Fruit fly (Drosophila melanogaster) whole organism, embryonic: ENCODE measurements around the gene pcm.

Experiments
- Antp ChIP-seq: fragments of 200-800 bp; sonication (Bioruptor generic); optimal IDR thresholded peaks from 3 replicates; lab custom pipeline; 2016; ENCODE audit warnings: missing biosample characterization, missing genetic modification characterization
- BEAF-32 ChIP-seq: fragments of 200-800 bp; sonication (Bioruptor generic); optimal IDR thresholded peaks from 3 replicates; lab custom pipeline; 2017; ENCODE audit warnings: missing biosample characterization, missing genetic modification characterization, mild to moderate bottlenecking, moderate library complexity, missing genetic modification reagents
- CG10147 ChIP-seq: fragments of 200-800 bp; sonication (Bioruptor generic); optimal IDR thresholded peaks from 2 replicates; lab custom pipeline; 2019; ENCODE audit warnings: missing biosample characterization, mild to moderate bottlenecking, missing genetic modification characterization, moderate library complexity
- CG10462 ChIP-seq: fragments of 200-800 bp; sonication (Bioruptor generic); optimal IDR thresholded peaks from 2 replicates; lab custom pipeline; 2016; ENCODE audit warnings: missing biosample characterization, missing genetic modification characterization
- CG10565 ChIP-seq: fragments of 200-800 bp; sonication (Bioruptor generic); optimal IDR thresholded peaks from 3 replicates; lab custom pipeline; 2016; ENCODE audit warnings: missing biosample characterization, mild to moderate bottlenecking, missing genetic modification characterization
- CG14965 ChIP-seq: fragments of 200-800 bp; sonication (Bioruptor generic); optimal IDR thresholded peaks from 2 replicates; lab custom pipeline; 2016; ENCODE audit warnings: missing biosample characterization, missing genetic modification characterization, borderline replicate concordance
- CG16779 ChIP-seq: fragments of 200-800 bp; sonication (Bioruptor generic); IDR thresholded peaks from 2 replicates; pipeline ENCODE4 v1.3.6; 2022; ENCODE audit warnings: missing biosample characterization, missing genetic modification characterization
- CG17328 ChIP-seq: fragments of 200-800 bp; sonication (Bioruptor generic); IDR thresholded peaks from 2 replicates; pipeline ENCODE4 v1.3.6; 2022; ENCODE audit warnings: missing biosample characterization, missing genetic modification characterization
- CG17912 ChIP-seq: fragments of 200-800 bp; sonication (Bioruptor generic); optimal IDR thresholded peaks from 2 replicates; lab custom pipeline; 2018; ENCODE audit warnings: missing biosample characterization, mild to moderate bottlenecking, missing genetic modification characterization
- CG18599 ChIP-seq: fragments of 200-800 bp; sonication (Bioruptor generic); optimal IDR thresholded peaks from 3 replicates; lab custom pipeline; 2017; ENCODE audit warnings: missing biosample characterization, missing genetic modification characterization, mild to moderate bottlenecking, moderate library complexity, missing genetic modification reagents
- CG18619 ChIP-seq: fragments of 200-800 bp; sonication (Bioruptor generic); optimal IDR thresholded peaks from 3 replicates; lab custom pipeline; 2017; ENCODE audit warnings: missing biosample characterization, mild to moderate bottlenecking, missing genetic modification characterization
- CG2116 ChIP-seq: fragments of 200-800 bp; sonication (Bioruptor generic); optimal IDR thresholded peaks from 3 replicates; lab custom pipeline; 2018; ENCODE audit warnings: missing biosample characterization, mild to moderate bottlenecking, missing genetic modification characterization
- CG3163 ChIP-seq: fragments of 200-800 bp; sonication (Bioruptor generic); optimal IDR thresholded peaks from 3 replicates; lab custom pipeline; 2016; ENCODE audit warnings: missing biosample characterization, missing genetic modification characterization
- CG34422 ChIP-seq: fragments of 200-800 bp; sonication (Bioruptor generic); IDR thresholded peaks from 3 replicates; pipeline ENCODE4 v1.3.6; 2022; ENCODE audit warnings: missing biosample characterization, missing genetic modification characterization
- CG8281 ChIP-seq: fragments of 200-800 bp; sonication (Bioruptor generic); optimal IDR thresholded peaks from 2 replicates; lab custom pipeline; 2018; ENCODE audit warnings: missing biosample characterization, mild to moderate bottlenecking, missing genetic modification characterization, moderate library complexity
- CG9932 ChIP-seq: fragments of 200-800 bp; sonication (Bioruptor generic); IDR thresholded peaks from 2 replicates; pipeline ENCODE4 v1.3.6; 2022; ENCODE audit warnings: missing biosample characterization, missing genetic modification characterization
- D ChIP-seq, 2 experiments: fragments of 200-800 bp in 1 of 2; fragments of >200 bp in 1 of 2; sonication (Bioruptor generic) in 1 of 2; optimal IDR thresholded peaks; 2 replicates in 1 of 2; 3 replicates in 1 of 2; lab custom pipeline; 2017; ENCODE audit warnings: mild to moderate bottlenecking in 1 of 2, missing biosample characterization in 1 of 2, missing genetic modification characterization in 1 of 2, missing genetic modification reagents in 1 of 2
- Drgx ChIP-seq: fragments of 200-800 bp; sonication (Bioruptor generic); IDR thresholded peaks from 2 replicates; pipeline ENCODE4 v1.3.6; 2022; ENCODE audit warnings: missing biosample characterization, missing genetic modification characterization
- HLH3B ChIP-seq: fragments of 200-800 bp; sonication (Bioruptor generic); IDR thresholded peaks from 2 replicates; pipeline ENCODE4 v1.3.6; 2022; ENCODE audit warnings: missing biosample characterization, missing genetic modification characterization
- Hand ChIP-seq: fragments of 200-800 bp; sonication (Bioruptor generic); optimal IDR thresholded peaks from 2 replicates; lab custom pipeline; 2017; ENCODE audit warnings: mild to moderate bottlenecking, missing biosample characterization, missing genetic modification reagents, missing genetic modification characterization
- HmgZ ChIP-seq: fragments of 200-800 bp; sonication (Bioruptor generic); optimal IDR thresholded peaks from 2 replicates; lab custom pipeline; 2018; ENCODE audit warnings: missing biosample characterization, mild to moderate bottlenecking, missing genetic modification characterization
- Hr3 ChIP-seq: fragments of 200-800 bp; sonication (Bioruptor generic); optimal IDR thresholded peaks from 3 replicates; lab custom pipeline; 2016; ENCODE audit warnings: missing biosample characterization, missing genetic modification characterization
- Hr51 ChIP-seq, 2 experiments: fragments of 200-800 bp; sonication (Bioruptor generic); optimal IDR thresholded peaks; 2 replicates in 1 of 2; 3 replicates in 1 of 2; lab custom pipeline; 2016 to 2018; ENCODE audit warnings: missing biosample characterization in 2 of 2, missing genetic modification characterization in 2 of 2, mild to moderate bottlenecking in 1 of 2, moderate library complexity in 1 of 2
- Sin3A ChIP-seq: fragments of >200 bp; optimal IDR thresholded peaks from 2 replicates; lab custom pipeline; 2018
- Six4 ChIP-seq: fragments of 200-800 bp; sonication (Bioruptor generic); optimal IDR thresholded peaks from 2 replicates; lab custom pipeline; 2016; ENCODE audit warnings: missing biosample characterization, missing genetic modification characterization
- Ssrp ChIP-seq: fragments of 200-800 bp; sonication (Bioruptor generic); optimal IDR thresholded peaks from 2 replicates; lab custom pipeline; 2018; ENCODE audit warnings: missing biosample characterization, mild to moderate bottlenecking, missing genetic modification characterization, moderate library complexity
- Vsx1 ChIP-seq: fragments of 200-800 bp; sonication (Bioruptor generic); optimal IDR thresholded peaks from 2 replicates; lab custom pipeline; 2017; ENCODE audit warnings: missing biosample characterization, mild to moderate bottlenecking, missing genetic modification characterization, missing genetic modification reagents
- Xbp1 ChIP-seq: fragments of 200-800 bp; sonication (Bioruptor generic); optimal IDR thresholded peaks from 3 replicates; lab custom pipeline; 2016; ENCODE audit warnings: missing biosample characterization, mild to moderate bottlenecking, missing genetic modification characterization
- cad ChIP-seq: fragments of >200 bp; optimal IDR thresholded peaks from 2 replicates; lab custom pipeline; 2017; ENCODE audit warnings: missing biosample characterization, missing genetic modification characterization
- chm ChIP-seq: fragments of 200-800 bp; sonication (Bioruptor generic); IDR thresholded peaks from 2 replicates; pipeline ENCODE4 v1.3.6; 2022; ENCODE audit warnings: missing biosample characterization, missing genetic modification characterization
- dimm ChIP-seq: fragments of 200-800 bp; sonication (Bioruptor generic); IDR thresholded peaks from 2 replicates; pipeline ENCODE4 v1.3.6; 2022; ENCODE audit warnings: missing biosample characterization, missing genetic modification characterization
- dpn ChIP-seq, 2 experiments: fragments of 200-800 bp; sonication (Bioruptor generic); optimal IDR thresholded peaks; 3 replicates each; lab custom pipeline; 2016; ENCODE audit warnings: missing biosample characterization in 2 of 2, missing genetic modification characterization in 2 of 2
- gsb-n ChIP-seq: fragments of 200-800 bp; sonication (Bioruptor generic); optimal IDR thresholded peaks from 3 replicates; lab custom pipeline; 2018; ENCODE audit warnings: missing biosample characterization, mild to moderate bottlenecking, missing genetic modification characterization
- h ChIP-seq: fragments of >200 bp; optimal IDR thresholded peaks from 2 replicates; lab custom pipeline; 2017
- hb ChIP-seq: fragments of 200-800 bp; sonication (Bioruptor generic); IDR thresholded peaks from 3 replicates; pipeline ENCODE4 v1.3.6; 2022; ENCODE audit warnings: missing biosample characterization, missing genetic modification characterization; ENCODE audit not compliant: partially characterized antibody
- klu ChIP-seq: fragments of 200-800 bp; sonication (Bioruptor generic); IDR thresholded peaks from 2 replicates; pipeline ENCODE4 v1.3.6; 2022; ENCODE audit warnings: missing biosample characterization, missing genetic modification characterization
- lab ChIP-seq: fragments of 200-800 bp; sonication (Bioruptor generic); optimal IDR thresholded peaks from 3 replicates; lab custom pipeline; 2017; ENCODE audit warnings: missing biosample characterization, missing genetic modification characterization, mild to moderate bottlenecking, moderate library complexity, missing genetic modification reagents
- mirr ChIP-seq: fragments of 200-800 bp; sonication (Bioruptor generic); optimal IDR thresholded peaks from 3 replicates; lab custom pipeline; 2018; ENCODE audit warnings: missing biosample characterization, mild to moderate bottlenecking, missing genetic modification characterization
- nerfin-1 ChIP-seq: fragments of 200-800 bp; sonication (Bioruptor generic); optimal IDR thresholded peaks from 3 replicates; lab custom pipeline; 2019; ENCODE audit warnings: missing biosample characterization, mild to moderate bottlenecking, missing genetic modification characterization, moderate library complexity
- sima ChIP-seq: fragments of 200-800 bp; sonication (Bioruptor generic); optimal IDR thresholded peaks from 2 replicates; lab custom pipeline; 2016; ENCODE audit warnings: missing biosample characterization, missing genetic modification characterization
- sisA ChIP-seq: fragments of 200-800 bp; sonication (Bioruptor generic); IDR thresholded peaks from 2 replicates; pipeline ENCODE4 v1.3.6; 2022; ENCODE audit warnings: missing biosample characterization, missing genetic modification characterization
- ssp ChIP-seq: fragments of 200-800 bp; sonication (Bioruptor generic); IDR thresholded peaks from 2 replicates; pipeline ENCODE4 v1.3.6; 2022; ENCODE audit warnings: missing biosample characterization, missing genetic modification characterization
- stwl ChIP-seq: fragments of 200-800 bp; sonication (Bioruptor generic); optimal IDR thresholded peaks from 3 replicates; lab custom pipeline; 2018; ENCODE audit warnings: missing biosample characterization, mild to moderate bottlenecking, missing genetic modification characterization, moderate library complexity
- tio ChIP-seq: fragments of 200-800 bp; sonication (Bioruptor generic); optimal IDR thresholded peaks from 2 replicates; lab custom pipeline; 2017; ENCODE audit warnings: missing biosample characterization, missing genetic modification characterization, inconsistent platforms
- tna ChIP-seq: fragments of 200-800 bp; sonication (Bioruptor generic); IDR thresholded peaks from 2 replicates; pipeline ENCODE4 v1.3.6; 2022; ENCODE audit warnings: missing biosample characterization, missing genetic modification characterization; ENCODE audit not compliant: partially characterized antibody
- tx ChIP-seq: fragments of 200-800 bp; sonication (Bioruptor generic); optimal IDR thresholded peaks from 2 replicates; lab custom pipeline; 2016; ENCODE audit warnings: missing biosample characterization, missing genetic modification characterization
- wdn ChIP-seq: fragments of 200-800 bp; sonication (Bioruptor generic); IDR thresholded peaks from 2 replicates; pipeline ENCODE4 v1.3.6; 2022; ENCODE audit warnings: missing biosample characterization, missing genetic modification characterization
- zfh2 ChIP-seq: fragments of 200-800 bp; sonication (Bioruptor generic); optimal IDR thresholded peaks from 2 replicates; lab custom pipeline; 2016; ENCODE audit warnings: missing biosample characterization, missing genetic modification characterization

The pcm gene

DNA sequence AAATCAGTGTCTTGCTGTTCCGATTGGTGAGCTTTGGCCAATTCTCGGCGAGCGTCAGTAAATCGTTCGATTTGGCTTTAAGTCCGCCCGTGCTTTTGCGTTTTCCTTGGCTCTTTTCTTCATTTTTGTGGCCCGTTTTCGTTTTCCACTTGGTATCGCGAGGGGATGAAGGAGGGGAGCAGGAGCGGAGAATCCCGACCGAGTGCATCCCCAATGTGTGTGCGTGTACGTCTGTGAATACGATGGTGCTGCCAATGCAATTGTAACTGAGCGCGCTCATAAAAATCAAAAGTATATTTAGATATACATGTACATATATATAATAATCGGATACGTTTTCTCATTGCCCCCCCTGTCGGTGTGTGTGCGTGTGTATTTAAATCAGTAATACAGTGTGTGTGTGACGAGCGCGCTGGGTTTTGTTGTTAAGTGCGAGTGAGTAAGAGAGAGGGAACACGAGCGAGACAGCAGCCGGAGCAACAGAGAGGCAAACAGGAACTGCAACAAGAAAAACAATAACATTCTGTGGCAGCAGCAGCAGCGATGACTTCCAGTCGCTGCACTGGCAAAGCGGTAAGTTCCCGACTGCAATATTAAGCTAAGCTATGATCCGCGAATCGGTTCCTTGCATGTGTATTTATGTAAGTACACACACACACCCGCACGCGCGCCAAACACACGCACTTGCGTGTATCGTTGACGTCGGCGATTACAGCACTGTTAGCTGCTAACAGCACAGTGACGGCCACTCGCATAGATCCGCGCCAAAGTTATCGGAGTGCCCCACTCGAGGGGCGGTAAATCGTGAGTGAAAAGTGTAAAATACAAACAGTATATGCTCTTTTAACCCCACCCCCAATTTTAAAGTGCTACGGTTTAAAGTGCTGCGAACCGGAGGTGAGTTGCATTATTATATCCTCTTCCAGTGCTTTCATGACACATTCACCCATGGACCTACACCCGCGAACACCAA lies 4.1 kb upstream of the pcm start:
- TF ChIP-seq CG10147 (GFP tag; lab: Kevin White, UChicago) (peak; percentile 9), Hr51 (GFP tag; optimal IDR thresholded peaks at IDR 0.05; lab: Kevin White, UChicago) (peak; percentile 55 to 76), sima (GFP tag; lab: Kevin White, UChicago) (no peak), gsb-n (tag; lab: Kevin White, UChicago) (no peak), zfh2 (GFP tag; lab: Kevin White, UChicago) (peak; percentile 63), Ssrp (tag; lab: Kevin White, UChicago) (peak; percentile 50), CG2116 (GFP tag; lab: Kevin White, UChicago) (no peak), lab (GFP tag; lab: Kevin White, UChicago) (peak; percentile 80), CG18619 (GFP tag; lab: Kevin White, UChicago) (peak; percentile 61), ssp (GFP tag; lab: Robert Waterston, UW) (peak; percentile 47; the same call in 1 of the 2 replicates), dimm (GFP tag; lab: Robert Waterston, UW) (no peak), dpn (GFP tag; optimal IDR thresholded peaks at IDR 0.05; lab: Kevin White, UChicago) (peak; percentile 46 to 47), CG34422 (GFP tag; lab: Robert Waterston, UW) (no peak; the same call in 1 of the 3 replicates), tna (GFP tag; lab: Robert Waterston, UW) (no peak), chm (no peak), Hr3 (GFP tag; lab: Kevin White, UChicago) (peak; percentile 38), CG18599 (peak; percentile 79), CG10565 (GFP tag; lab: Kevin White, UChicago) (no peak), CG17912 (GFP tag; lab: Kevin White, UChicago) (no peak), CG17328 (GFP tag; lab: Robert Waterston, UW) (peak; percentile 49; the same call in 1 of the 2 replicates), HmgZ (tag; lab: Kevin White, UChicago) (peak; percentile 53), Six4 (no peak), Xbp1 (peak; percentile 52), tio (GFP tag; lab: Kevin White, UChicago) (no peak), klu (peak; percentile 49), CG9932 (GFP tag; lab: Robert Waterston, UW) (peak; percentile 67), CG10462 (GFP tag; lab: Kevin White, UChicago) (no peak), tx (GFP tag; lab: Kevin White, UChicago) (peak; percentile 34), cad (GFP tag; lab: Kevin White, UChicago) (no peak), HLH3B (GFP tag; lab: Robert Waterston, UW) (peak; percentile 47; the same call in 1 of the 2 replicates), h (lab: Kevin White, UChicago) (no peak), BEAF-32 (GFP tag; lab: Kevin White, UChicago) (no peak), Hand (peak; percentile 43), CG14965 (GFP tag; lab: Kevin White, UChicago) (no peak), D (optimal IDR thresholded peaks at IDR 0.05; lab: Kevin White, UChicago) (no peak), D (GFP tag; optimal IDR thresholded peaks at IDR 0.05; lab: Kevin White, UChicago) (peak; percentile 31), wdn (GFP tag; lab: Robert Waterston, UW) (0 out of 2 replicates have a peak, but pooled peaks have one; percentile 47), Vsx1 (no peak), mirr (GFP tag; lab: Kevin White, UChicago) (peak; percentile 42), sisA (peak; percentile 60), Sin3A (lab: Kevin White, UChicago) (no peak), stwl (tag; lab: Kevin White, UChicago) (no peak), Antp (GFP tag; lab: Kevin White, UChicago) (peak; percentile 73), nerfin-1 (tag; lab: Kevin White, UChicago) (peak; percentile 0), hb (GFP tag; lab: Robert Waterston, UW) (no peak), Drgx (GFP tag; lab: Robert Waterston, UW) (peak; percentile 79), CG8281 (tag; lab: Kevin White, UChicago) (peak; percentile 45), CG3163 (GFP tag; lab: Kevin White, UChicago) (no peak), CG16779 (GFP tag; lab: Robert Waterston, UW) (no peak)
